Worm (Caenorhabditis elegans): ENCODE results near the gene nlp-35.

ce11 chrIV:9563529-9564376 is 45.0 kb upstream of the nlp-35 start:
- TF ChIP-seq nfya-1 (tag; optimal IDR thresholded peaks at IDR 0.05; ENCODE audit: borderline replicate concordance, insufficient read depth) = no peak
- no peak for TF ChIP-seq snpc-4 (GFP tag; optimal IDR thresholded peaks at IDR 0.05)
- no peak for TF ChIP-seq snpc-4 (tag; optimal IDR thresholded peaks at IDR 0.05)

Data from whole organism, young adult.